Worm (Caenorhabditis elegans) whole organism, L2 larva: ENCODE measurements around the gene osm-10.

ENCODE experiments used
- ama-1 ChIP-seq: fragments of 150-350 bp; optimal IDR thresholded peaks from 2 replicates; lab custom pipeline; 2018; ENCODE audit warnings: inconsistent platforms
- ceh-82 ChIP-seq: fragments of 150-350 bp; optimal IDR thresholded peaks from 2 replicates; lab custom pipeline; 2014; ENCODE audit warnings: missing biosample characterization, missing genetic modification characterization
- egl-27 ChIP-seq: sonication (generic microtip); optimal IDR thresholded peaks from 3 replicates; lab custom pipeline; 2017; ENCODE audit warnings: missing biosample characterization, missing genetic modification reagents, missing genetic modification characterization
- elt-1 ChIP-seq: fragments of 150-350 bp; optimal IDR thresholded peaks from 2 replicates; lab custom pipeline; 2014; ENCODE audit warnings: missing biosample characterization, missing genetic modification characterization
- fos-1 ChIP-seq: fragments of 150-350 bp; optimal IDR thresholded peaks from 2 replicates; lab custom pipeline; 2014; ENCODE audit warnings: missing biosample characterization, missing genetic modification characterization
- lin-39 ChIP-seq: fragments of 150-350 bp; optimal IDR thresholded peaks from 2 replicates; lab custom pipeline; 2014; ENCODE audit warnings: missing biosample characterization, missing genetic modification reagents, missing genetic modification characterization
- mdl-1 ChIP-seq, 2 experiments: fragments of 150-350 bp in 1 of 2; sonication (generic microtip) in 1 of 2; optimal IDR thresholded peaks; 2 replicates each; lab custom pipeline; 2017; ENCODE audit warnings: missing biosample characterization in 2 of 2, missing genetic modification characterization in 2 of 2
- nhr-237 ChIP-seq: fragments of 150-350 bp; optimal IDR thresholded peaks from 2 replicates; lab custom pipeline; 2014; ENCODE audit warnings: missing biosample characterization, missing genetic modification characterization
- nhr-77 ChIP-seq: fragments of 150-350 bp; optimal IDR thresholded peaks from 2 replicates; lab custom pipeline; 2014; ENCODE audit warnings: missing biosample characterization, missing genetic modification characterization
- skn-1 ChIP-seq: sonication (generic microtip); optimal IDR thresholded peaks from 2 replicates; lab custom pipeline; 2017; ENCODE audit warnings: missing biosample characterization, missing genetic modification characterization
- snpc-4 ChIP-seq: fragments of 150-350 bp; optimal IDR thresholded peaks from 2 replicates; lab custom pipeline; 2014; ENCODE audit warnings: missing biosample characterization, missing genetic modification characterization
- unc-62 ChIP-seq: fragments of 150-350 bp; optimal IDR thresholded peaks from 2 replicates; lab custom pipeline; 2014; ENCODE audit warnings: missing biosample characterization, missing genetic modification reagents, missing genetic modification characterization
- zag-1 ChIP-seq: fragments of 150-350 bp; optimal IDR thresholded peaks from 2 replicates; lab custom pipeline; 2014; ENCODE audit warnings: missing biosample characterization, missing genetic modification characterization

ce11 chrIII:7209721-7210120 lies 33.4 kb upstream of the osm-10 start, which contains the start of gene R151.2:
- TF ChIP-seq unc-62 (GFP tag; lab: Kevin White, UChicago) (no peak), lin-39 (tag; lab: Kevin White, UChicago) (no peak), snpc-4 (tag; lab: Kevin White, UChicago) (no peak), nhr-237 (tag; lab: Kevin White, UChicago) (no peak), mdl-1 (tag; optimal IDR thresholded peaks at IDR 0.05; lab: Kevin White, UChicago) (no peak), skn-1 (no peak), ceh-82 (tag; lab: Kevin White, UChicago) (no peak), ama-1 (lab: Kevin White, UChicago) (no peak), elt-1 (tag; lab: Kevin White, UChicago) (no peak), fos-1 (tag; lab: Kevin White, UChicago) (no peak), nhr-77 (tag; lab: Kevin White, UChicago) (no peak), egl-27 (tag; lab: Kevin White, UChicago) (no peak), zag-1 (tag; lab: Kevin White, UChicago) (no peak)
